Fruit fly (Drosophila melanogaster): ENCODE data around the gene CG5498.

- TF ChIP-seq h (optimal IDR thresholded peaks at IDR 0.05), result no peak
- TF ChIP-seq psq (optimal IDR thresholded peaks at IDR 0.05), result no peak
- TF ChIP-seq Myc (optimal IDR thresholded peaks at IDR 0.05), result no peak
- TF ChIP-seq insv (optimal IDR thresholded peaks at IDR 0.05), result no peak
- no peak for TF ChIP-seq Sin3A (optimal IDR thresholded peaks at IDR 0.05)
- TF ChIP-seq ttk (optimal IDR thresholded peaks at IDR 0.05), result no peak
These were observed 41.6 kb downstream of the CG5498 start, which contains the start of gene Spn77Bc for dm6 chr3L:20342334-20342733.

Measured in Kc167 (cell line).